Fruit fly (Drosophila melanogaster) whole organism, embryonic: ENCODE results near the gene Rab14.

Source experiments
- Aef1 ChIP-seq: fragments of 200-800 bp; sonication (Bioruptor generic); IDR thresholded peaks from 3 replicates; pipeline ENCODE4 v1.3.6; 2022; ENCODE audit warnings: missing biosample characterization, missing genetic modification characterization
- Atf3 ChIP-seq: fragments of 200-800 bp; sonication (Bioruptor generic); optimal IDR thresholded peaks from 3 replicates; lab custom pipeline; 2016; ENCODE audit warnings: missing biosample characterization, missing genetic modification characterization
- B-H2 ChIP-seq: fragments of 200-800 bp; sonication (Bioruptor generic); optimal IDR thresholded peaks from 2 replicates; lab custom pipeline; 2018; ENCODE audit warnings: missing biosample characterization, mild to moderate bottlenecking, missing genetic modification characterization
- Bdp1 ChIP-seq: fragments of 200-800 bp; sonication (Bioruptor generic); optimal IDR thresholded peaks from 3 replicates; lab custom pipeline; 2016; ENCODE audit warnings: missing biosample characterization, missing genetic modification characterization
- BtbVII ChIP-seq: fragments of 200-800 bp; sonication (Bioruptor generic); optimal IDR thresholded peaks from 3 replicates; lab custom pipeline; 2017; ENCODE audit warnings: missing biosample characterization, mild to moderate bottlenecking, missing genetic modification characterization
- CG10147 ChIP-seq: fragments of 200-800 bp; sonication (Bioruptor generic); optimal IDR thresholded peaks from 2 replicates; lab custom pipeline; 2019; ENCODE audit warnings: missing biosample characterization, mild to moderate bottlenecking, missing genetic modification characterization, moderate library complexity
- CG1024 ChIP-seq: fragments of 200-800 bp; sonication (Bioruptor generic); IDR thresholded peaks from 2 replicates; pipeline ENCODE4 v1.3.6; 2022; ENCODE audit warnings: missing biosample characterization, missing genetic modification characterization
- CG10274 ChIP-seq: fragments of 200-800 bp; sonication (Bioruptor generic); optimal IDR thresholded peaks from 3 replicates; lab custom pipeline; 2017; ENCODE audit warnings: missing biosample characterization, mild to moderate bottlenecking, missing genetic modification characterization
- CG11504 ChIP-seq: fragments of 200-800 bp; sonication (Bioruptor generic); optimal IDR thresholded peaks from 3 replicates; lab custom pipeline; 2019; ENCODE audit warnings: missing biosample characterization, mild to moderate bottlenecking, missing genetic modification characterization, moderate library complexity
- CG12769 ChIP-seq: fragments of 200-800 bp; sonication (Bioruptor generic); optimal IDR thresholded peaks from 2 replicates; lab custom pipeline; 2019; ENCODE audit warnings: missing biosample characterization, mild to moderate bottlenecking, missing genetic modification characterization, moderate library complexity
- CG15479 ChIP-seq: fragments of 200-800 bp; sonication (Bioruptor generic); optimal IDR thresholded peaks from 3 replicates; lab custom pipeline; 2019; ENCODE audit warnings: missing biosample characterization, mild to moderate bottlenecking, missing genetic modification characterization, moderate library complexity
- CG1602 ChIP-seq: fragments of 200-800 bp; sonication (Bioruptor generic); optimal IDR thresholded peaks from 3 replicates; lab custom pipeline; 2016; ENCODE audit warnings: missing biosample characterization, missing genetic modification characterization
- CG17186 ChIP-seq: fragments of 200-800 bp; sonication (Bioruptor generic); optimal IDR thresholded peaks from 3 replicates; lab custom pipeline; 2017; ENCODE audit warnings: missing biosample characterization, missing genetic modification reagents, missing genetic modification characterization
- CG18599 ChIP-seq: fragments of 200-800 bp; sonication (Bioruptor generic); optimal IDR thresholded peaks from 3 replicates; lab custom pipeline; 2017; ENCODE audit warnings: missing biosample characterization, missing genetic modification characterization, mild to moderate bottlenecking, moderate library complexity, missing genetic modification reagents
- CG18619 ChIP-seq: fragments of 200-800 bp; sonication (Bioruptor generic); optimal IDR thresholded peaks from 3 replicates; lab custom pipeline; 2017; ENCODE audit warnings: missing biosample characterization, mild to moderate bottlenecking, missing genetic modification characterization
- CG31388 ChIP-seq: fragments of 200-800 bp; sonication (Bioruptor generic); optimal IDR thresholded peaks from 2 replicates; lab custom pipeline; 2016; ENCODE audit warnings: missing biosample characterization, missing genetic modification characterization
- CG32767 ChIP-seq: fragments of 200-800 bp; sonication (Bioruptor generic); IDR thresholded peaks from 2 replicates; pipeline ENCODE4 v1.3.6; 2022; ENCODE audit warnings: missing biosample characterization, missing genetic modification characterization
- CG34376 ChIP-seq: fragments of 200-800 bp; sonication (Bioruptor generic); optimal IDR thresholded peaks from 2 replicates; lab custom pipeline; 2018; ENCODE audit warnings: missing biosample characterization, mild to moderate bottlenecking, missing genetic modification characterization
- CG4707 ChIP-seq: fragments of 200-800 bp; sonication (Bioruptor generic); optimal IDR thresholded peaks from 2 replicates; lab custom pipeline; 2018; ENCODE audit warnings: missing biosample characterization, mild to moderate bottlenecking, missing genetic modification characterization, moderate library complexity
- CG4730 ChIP-seq: fragments of 200-800 bp; sonication (Bioruptor generic); IDR thresholded peaks from 2 replicates; pipeline ENCODE4 v1.3.6; 2022; ENCODE audit warnings: missing biosample characterization, missing genetic modification characterization
- CG7556 ChIP-seq: fragments of 200-800 bp; sonication (Bioruptor generic); optimal IDR thresholded peaks from 2 replicates; lab custom pipeline; 2017; ENCODE audit warnings: missing biosample characterization, mild to moderate bottlenecking, missing genetic modification characterization
- CG9437 ChIP-seq: fragments of 200-800 bp; sonication (Bioruptor generic); optimal IDR thresholded peaks from 2 replicates; lab custom pipeline; 2018; ENCODE audit warnings: missing biosample characterization, mild to moderate bottlenecking, missing genetic modification characterization
- CG9876 ChIP-seq: fragments of 200-800 bp; sonication (Bioruptor generic); optimal IDR thresholded peaks from 2 replicates; lab custom pipeline; 2016; ENCODE audit warnings: missing biosample characterization, missing genetic modification characterization
- CG9932 ChIP-seq: fragments of 200-800 bp; sonication (Bioruptor generic); IDR thresholded peaks from 2 replicates; pipeline ENCODE4 v1.3.6; 2022; ENCODE audit warnings: missing biosample characterization, missing genetic modification characterization
- D19A ChIP-seq: fragments of 200-800 bp; optimal IDR thresholded peaks from 3 replicates; lab custom pipeline; 2019; ENCODE audit warnings: missing biosample characterization, mild to moderate bottlenecking, missing genetic modification characterization, moderate library complexity
- Deaf1 ChIP-seq: fragments of 200-800 bp; optimal IDR thresholded peaks from 3 replicates; lab custom pipeline; 2019; ENCODE audit warnings: missing biosample characterization, mild to moderate bottlenecking, missing genetic modification characterization, moderate library complexity
- Hand ChIP-seq: fragments of 200-800 bp; sonication (Bioruptor generic); optimal IDR thresholded peaks from 2 replicates; lab custom pipeline; 2017; ENCODE audit warnings: mild to moderate bottlenecking, missing biosample characterization, missing genetic modification reagents, missing genetic modification characterization
- HmgD ChIP-seq: fragments of 200-800 bp; sonication (Bioruptor generic); optimal IDR thresholded peaks from 3 replicates; lab custom pipeline; 2016; ENCODE audit warnings: missing biosample characterization, missing genetic modification characterization
- Ptx1 ChIP-seq: fragments of 200-800 bp; sonication (Bioruptor generic); IDR thresholded peaks from 2 replicates; pipeline ENCODE4 v1.3.6; 2022; ENCODE audit warnings: missing biosample characterization, missing genetic modification characterization
- Side ChIP-seq: fragments of 200-800 bp; sonication (Bioruptor generic); optimal IDR thresholded peaks from 2 replicates; lab custom pipeline; 2016; ENCODE audit warnings: missing biosample characterization, missing genetic modification characterization
- Xrp1 ChIP-seq: fragments of 200-800 bp; sonication (Bioruptor generic); IDR thresholded peaks from 2 replicates; pipeline ENCODE4 v1.3.6; 2022; ENCODE audit warnings: missing biosample characterization, missing genetic modification characterization
- bowl ChIP-seq: fragments of 200-800 bp; sonication (Bioruptor generic); IDR thresholded peaks from 2 replicates; pipeline ENCODE4 v1.3.6; 2022; ENCODE audit warnings: missing biosample characterization, missing genetic modification characterization
- cas ChIP-seq: fragments of 200-800 bp; sonication (Bioruptor generic); IDR thresholded peaks from 2 replicates; pipeline ENCODE4 v1.3.6; 2022; ENCODE audit warnings: missing biosample characterization, missing genetic modification characterization
- ems ChIP-seq: fragments of 200-800 bp; sonication (Bioruptor generic); optimal IDR thresholded peaks from 3 replicates; lab custom pipeline; 2016; ENCODE audit warnings: missing biosample characterization, missing genetic modification characterization
- gcm ChIP-seq: fragments of 200-800 bp; sonication (Bioruptor generic); optimal IDR thresholded peaks from 2 replicates; lab custom pipeline; 2019; ENCODE audit warnings: missing biosample characterization, mild to moderate bottlenecking, missing genetic modification characterization, moderate library complexity
- gcm2 ChIP-seq: fragments of 200-800 bp; sonication (Bioruptor generic); optimal IDR thresholded peaks from 2 replicates; lab custom pipeline; 2016; ENCODE audit warnings: missing biosample characterization, missing genetic modification characterization
- grau ChIP-seq: fragments of 200-800 bp; optimal IDR thresholded peaks from 3 replicates; lab custom pipeline; 2019; ENCODE audit warnings: missing biosample characterization, mild to moderate bottlenecking, missing genetic modification characterization, moderate library complexity
- h ChIP-seq: fragments of >200 bp; optimal IDR thresholded peaks from 2 replicates; lab custom pipeline; 2017
- ham ChIP-seq: fragments of 200-800 bp; sonication (Bioruptor generic); IDR thresholded peaks from 2 replicates; pipeline ENCODE4 v1.3.6; 2022; ENCODE audit warnings: missing biosample characterization, missing genetic modification characterization
- hth ChIP-seq: fragments of >200 bp; optimal IDR thresholded peaks from 2 replicates; lab custom pipeline; 2017; ENCODE audit warnings: inconsistent platforms
- lab ChIP-seq: fragments of 200-800 bp; sonication (Bioruptor generic); optimal IDR thresholded peaks from 3 replicates; lab custom pipeline; 2017; ENCODE audit warnings: missing biosample characterization, missing genetic modification characterization, mild to moderate bottlenecking, moderate library complexity, missing genetic modification reagents
- p53 ChIP-seq: fragments of 200-800 bp; sonication (Bioruptor generic); optimal IDR thresholded peaks from 2 replicates; lab custom pipeline; 2016; ENCODE audit warnings: missing biosample characterization, missing genetic modification characterization
- prd ChIP-seq, 3 experiments: fragments of >200 bp in 2 of 3; fragments of 200-800 bp in 1 of 3; sonication (Bioruptor generic) in 1 of 3; optimal IDR thresholded peaks in 2 of 3; IDR thresholded peaks in 1 of 3; 2 replicates in 2 of 3; 3 replicates in 1 of 3; pipeline versions ENCODE4 v1.3.6 to Lab custom; 2017 to 2022; ENCODE audit warnings: missing biosample characterization in 1 of 3, missing genetic modification characterization in 1 of 3
- pzg ChIP-seq: fragments of 200-800 bp; sonication (Bioruptor generic); optimal IDR thresholded peaks from 3 replicates; lab custom pipeline; 2018; ENCODE audit warnings: missing biosample characterization, mild to moderate bottlenecking, missing genetic modification characterization, moderate library complexity
- rib ChIP-seq: fragments of 200-800 bp; sonication (Bioruptor generic); IDR thresholded peaks from 2 replicates; pipeline ENCODE4 v1.3.6; 2022; ENCODE audit warnings: missing biosample characterization, missing genetic modification characterization
- sens ChIP-seq: fragments of 200-800 bp; sonication (Bioruptor generic); peaks from one replicate; lab custom pipeline; 2016; ENCODE audit warnings: missing biosample characterization, missing genetic modification characterization
- sna ChIP-seq: fragments of 200-800 bp; sonication (Bioruptor generic); IDR thresholded peaks from 2 replicates; pipeline ENCODE4 v1.3.6; 2022; ENCODE audit warnings: missing biosample characterization, missing genetic modification characterization; ENCODE audit not compliant: partially characterized antibody
- tgo ChIP-seq: fragments of 200-800 bp; sonication (Bioruptor generic); IDR thresholded peaks from 3 replicates; pipeline ENCODE4 v1.3.6; 2022; ENCODE audit warnings: missing biosample characterization, missing genetic modification characterization
- trem ChIP-seq: fragments of 200-800 bp; optimal IDR thresholded peaks from 3 replicates; lab custom pipeline; 2019; ENCODE audit warnings: missing biosample characterization, mild to moderate bottlenecking, missing genetic modification characterization, moderate library complexity
- zfh2 ChIP-seq: fragments of 200-800 bp; sonication (Bioruptor generic); optimal IDR thresholded peaks from 2 replicates; lab custom pipeline; 2016; ENCODE audit warnings: missing biosample characterization, missing genetic modification characterization

Gene Rab14

DNA sequence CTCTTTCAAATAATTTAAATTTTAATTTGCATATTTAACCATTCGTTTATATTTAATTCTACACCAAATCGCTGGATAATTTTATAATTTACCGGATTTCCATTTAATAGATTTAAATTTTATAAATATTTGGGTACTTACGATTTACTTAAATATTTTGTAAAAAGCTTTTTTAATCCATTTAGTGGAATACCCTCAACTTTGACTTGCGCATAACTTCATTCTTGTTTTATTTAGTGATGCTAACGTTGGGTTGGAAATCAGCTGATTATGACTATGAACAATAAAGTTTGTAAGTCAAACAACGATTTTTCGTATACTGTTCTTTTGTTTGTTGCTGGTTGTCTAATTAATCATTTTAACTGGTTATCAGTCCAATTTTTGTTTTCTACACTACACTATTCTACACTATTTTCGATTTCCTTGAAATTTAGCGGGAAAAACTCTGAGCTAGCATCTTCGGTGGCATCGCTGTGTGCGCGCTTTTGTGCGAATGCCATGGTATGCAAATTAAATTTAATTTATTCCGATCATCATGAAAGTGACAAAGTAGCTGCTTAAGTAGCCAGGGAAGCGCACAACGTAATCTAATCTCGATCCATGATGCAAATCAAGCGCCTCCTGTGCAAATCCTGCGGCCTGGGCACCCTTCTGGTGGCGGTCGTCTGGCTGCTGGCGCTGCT lies 4.0 kb downstream of the Rab14 start, which contains the start of gene Pgant35A (continued):
- TF ChIP-seq CG11504 (tag; lab: Kevin White, UChicago) (peak; percentile 57), sna (GFP tag; lab: Robert Waterston, UW) (no peak), CG9876 (GFP tag; lab: Kevin White, UChicago) (no peak), gcm (peak; percentile 56), CG10274 (no peak), CG18619 (GFP tag; lab: Kevin White, UChicago) (peak; percentile 24), Deaf1 (no peak), CG32767 (GFP tag; lab: Robert Waterston, UW) (peak; percentile 13; the same call in 1 of the 2 replicates), Bdp1 (no peak), Side (GFP tag; lab: Kevin White, UChicago) (peak; percentile 11), CG10147 (peak; percentile 2), gcm2 (GFP tag; lab: Kevin White, UChicago) (no peak), B-H2 (GFP tag; lab: Kevin White, UChicago) (peak; percentile 21), Xrp1 (GFP tag; lab: Robert Waterston, UW) (peak; percentile 43; the same call in 1 of the 2 replicates), Atf3 (GFP tag; lab: Kevin White, UChicago) (no peak), Aef1 (GFP tag; lab: Robert Waterston, UW) (no peak), bowl (GFP tag; lab: Robert Waterston, UW) (no peak), rib (GFP tag; lab: Robert Waterston, UW) (no peak), CG9932 (GFP tag; lab: Robert Waterston, UW) (peak; percentile 49), sens (GFP tag; lab: Kevin White, UChicago) (peak; percentile 55), grau (tag; lab: Kevin White, UChicago) (peak; percentile 58), CG18599 (peak; percentile 9), CG31388 (GFP tag; lab: Kevin White, UChicago) (no peak), Hand (GFP tag; lab: Kevin White, UChicago) (no peak), pzg (GFP tag; lab: Kevin White, UChicago) (peak; percentile 52), ems (GFP tag; lab: Kevin White, UChicago) (no peak), CG9437 (peak; percentile 34), cas (no peak), zfh2 (peak; percentile 48), CG1024 (GFP tag; lab: Robert Waterston, UW) (no peak), CG1602 (GFP tag; lab: Kevin White, UChicago) (no peak), ham (no peak), CG17186 (GFP tag; lab: Kevin White, UChicago) (peak; percentile 49), D19A (tag; lab: Kevin White, UChicago) (peak; percentile 46), BtbVII (GFP tag; lab: Kevin White, UChicago) (no peak), HmgD (GFP tag; lab: Kevin White, UChicago) (no peak), CG15479 (GFP tag; lab: Kevin White, UChicago) (peak; percentile 14), CG34376 (GFP tag; lab: Kevin White, UChicago) (peak; percentile 8), trem (tag; lab: Kevin White, UChicago) (peak; percentile 38), p53 (GFP tag; lab: Kevin White, UChicago) (no peak), CG7556 (GFP tag; lab: Kevin White, UChicago) (peak; percentile 57), prd (optimal IDR thresholded peaks at IDR 0.05; lab: Kevin White, UChicago) (no peak), prd (GFP tag; IDR thresholded peaks at IDR 0.05; lab: Robert Waterston, UW) (peak; percentile 54; the same call in 2 of the 3 replicates), Ptx1 (0 out of 2 replicates have a peak, but pooled peaks have one; percentile 31), CG4730 (GFP tag; lab: Robert Waterston, UW) (no peak), tgo (GFP tag; lab: Robert Waterston, UW) (no peak), lab (no peak), hth (no peak), h (lab: Kevin White, UChicago) (no peak), CG12769 (tag; lab: Kevin White, UChicago) (peak; percentile 24), CG4707 (no peak)
